Fruit fly (Drosophila melanogaster): ENCODE data around the gene CTCF.

CTCF gene

dm6 chr3L:7323348-7323747, 33.2 kb downstream of the CTCF start, which contains the start of the genes RhoGEF4 and Rint1 (continued):
- TF ChIP-seq Ravus (GFP tag; IDR thresholded peaks at IDR 0.05) (no peak), CG9727 (GFP tag; optimal IDR thresholded peaks at IDR 0.05) (peak; percentile 62), Bdp1 (GFP tag; optimal IDR thresholded peaks at IDR 0.05) (peak; percentile 37), ftz-f1 (GFP tag; optimal IDR thresholded peaks at IDR 0.05) (no peak), crp (GFP tag; optimal IDR thresholded peaks at IDR 0.05) (peak in 1 of 2 experiments; percentile 52), Ada2b (GFP tag; IDR thresholded peaks at IDR 0.05) (peak; percentile 70), ci (GFP tag; IDR thresholded peaks at IDR 0.05) (peak; percentile 70; the same call in 2 of the 3 replicates), CG16863 (GFP tag; optimal IDR thresholded peaks at IDR 0.05) (no peak), vfl (GFP tag; optimal IDR thresholded peaks at IDR 0.05) (peak; percentile 67), bigmax (GFP tag; optimal IDR thresholded peaks at IDR 0.05) (no peak), caup (GFP tag; optimal IDR thresholded peaks at IDR 0.05; ENCODE audit: severe bottlenecking) (peak; percentile 34), Meics (GFP tag; optimal IDR thresholded peaks at IDR 0.05) (peak; percentile 38), gem (tag; optimal IDR thresholded peaks at IDR 0.05) (peak; percentile 86), Adf1 (GFP tag; IDR thresholded peaks at IDR 0.05) (peak; percentile 60), disco-r (GFP tag; optimal IDR thresholded peaks at IDR 0.05) (no peak), Awh (GFP tag; IDR thresholded peaks at IDR 0.05) (peak; percentile 51; the same call in 1 of the 2 replicates), chn (GFP tag; optimal IDR thresholded peaks at IDR 0.05) (peak; percentile 48), CG1603 (tag; optimal IDR thresholded peaks at IDR 0.05) (no peak), maf-S (GFP tag; optimal IDR thresholded peaks at IDR 0.05) (peak; percentile 29), Hmr (GFP tag; optimal IDR thresholded peaks at IDR 0.05) (peak; percentile 61), CG1792 (GFP tag; optimal IDR thresholded peaks at IDR 0.05) (no peak), TFAM (GFP tag; optimal IDR thresholded peaks at IDR 0.05) (no peak), grau (tag; optimal IDR thresholded peaks at IDR 0.05) (peak; percentile 76), croc (GFP tag; conservative IDR thresholded peaks at IDR 0.05) (peak; percentile 47; the same call in 1 of the 3 replicates), ewg (GFP tag; optimal IDR thresholded peaks at IDR 0.05) (peak; percentile 60), CG3726 (GFP tag; IDR thresholded peaks at IDR 0.05) (no peak), CG18476 (GFP tag; optimal IDR thresholded peaks at IDR 0.05) (peak; percentile 100), Stat92E (GFP tag; optimal IDR thresholded peaks at IDR 0.05) (peak in 1 of 3 experiments; percentile 38), Nf-YB (GFP tag; optimal IDR thresholded peaks at IDR 0.05) (peak; percentile 31), Taf1 (GFP tag; IDR thresholded peaks at IDR 0.05) (peak; percentile 61; the same call in 1 of the 2 replicates), dysf (GFP tag; IDR thresholded peaks at IDR 0.05) (peak; percentile 79), rib (GFP tag; IDR thresholded peaks at IDR 0.05) (no peak), CG8281 (tag; optimal IDR thresholded peaks at IDR 0.05) (no peak), CG14050 (GFP tag; IDR thresholded peaks at IDR 0.05) (peak; percentile 39; the same call in 2 of the 3 replicates), CG43689 (GFP tag; IDR thresholded peaks at IDR 0.05) (no peak), cwo (GFP tag; optimal IDR thresholded peaks at IDR 0.05) (no peak), knrl (GFP tag; IDR thresholded peaks at IDR 0.05; ENCODE audit: partially characterized antibody) (peak; percentile 38; the same call in 1 of the 3 replicates), CG6765 (GFP tag; optimal IDR thresholded peaks at IDR 0.05) (no peak), Blimp-1 (GFP tag; optimal IDR thresholded peaks at IDR 0.05) (peak; percentile 52), zfh2 (GFP tag; optimal IDR thresholded peaks at IDR 0.05) (peak; percentile 53), CG12391 (tag; optimal IDR thresholded peaks at IDR 0.05) (peak; percentile 86), CG17361 (GFP tag; IDR thresholded peaks at IDR 0.05) (peak; percentile 74), h (optimal IDR thresholded peaks at IDR 0.05) (no peak), Doc2 (GFP tag; IDR thresholded peaks at IDR 0.05) (no peak), Pdp1 (GFP tag; optimal IDR thresholded peaks at IDR 0.05) (peak in 1 of 2 experiments; percentile 56), gcm (GFP tag; optimal IDR thresholded peaks at IDR 0.05) (peak; percentile 58), gsb (GFP tag; IDR thresholded peaks at IDR 0.05) (no peak), HLHmδ (GFP tag; optimal IDR thresholded peaks at IDR 0.05) (no peak), eve (GFP tag; optimal IDR thresholded peaks at IDR 0.05) (no peak), Dp (GFP tag; optimal IDR thresholded peaks at IDR 0.05) (peak; percentile 92)
